Worm (Caenorhabditis elegans): ENCODE results near the gene C17B7.3.

C17B7.3 gene

ce11 chrV:3320432-3320831 is 22.2 kb upstream of the C17B7.3 start, which contains the start of gene C17B7.14:
Gene C17B7.14 (minus strand): TSS chrV:3320532.
- TF ChIP-seq pha-4 (tag; optimal IDR thresholded peaks at IDR 0.05) (no peak), ham-2 (GFP tag; optimal IDR thresholded peaks at IDR 0.05) (no peak), unc-39 (tag; optimal IDR thresholded peaks at IDR 0.05) (no peak), bed-3 (GFP tag; optimal IDR thresholded peaks at IDR 0.05) (no peak), nhr-12 (tag; optimal IDR thresholded peaks at IDR 0.05) (no peak), nhr-2 (tag; optimal IDR thresholded peaks at IDR 0.05) (no peak), zip-8 (tag; optimal IDR thresholded peaks at IDR 0.05) (no peak), M03D4.4 (tag; optimal IDR thresholded peaks at IDR 0.05) (no peak), unc-120 (tag; optimal IDR thresholded peaks at IDR 0.05; ENCODE audit: poor library complexity, severe bottlenecking) (no peak), sem-2 (GFP tag; optimal IDR thresholded peaks at IDR 0.05) (no peak), ceh-43 (GFP tag; optimal IDR thresholded peaks at IDR 0.05) (no peak), blmp-1 (tag; optimal IDR thresholded peaks at IDR 0.05) (no peak), nhr-237 (tag; optimal IDR thresholded peaks at IDR 0.05) (no peak), elt-1 (tag; optimal IDR thresholded peaks at IDR 0.05; ENCODE audit: borderline replicate concordance, insufficient read depth) (no peak), nhr-76 (tag; optimal IDR thresholded peaks at IDR 0.05) (no peak), lsy-2 (tag; optimal IDR thresholded peaks at IDR 0.05) (no peak), ztf-11 (tag; optimal IDR thresholded peaks at IDR 0.05) (no peak), ceh-83 (GFP tag; optimal IDR thresholded peaks at IDR 0.05) (no peak), mab-5 (tag; optimal IDR thresholded peaks at IDR 0.05) (no peak), ceh-39 (tag; optimal IDR thresholded peaks at IDR 0.05) (no peak)

- no peak for TF ChIP-seq lin-13 (tag; optimal IDR thresholded peaks at IDR 0.05)
- no peak for TF ChIP-seq sem-2 (GFP tag; optimal IDR thresholded peaks at IDR 0.05)
- TF ChIP-seq ztf-11 (tag; optimal IDR thresholded peaks at IDR 0.05): no peak
- TF ChIP-seq ceh-43 (GFP tag; optimal IDR thresholded peaks at IDR 0.05): no peak
- no peak for TF ChIP-seq elt-1 (tag; optimal IDR thresholded peaks at IDR 0.05; ENCODE audit: borderline replicate concordance, insufficient read depth)
- no peak for TF ChIP-seq lin-32 (GFP tag; optimal IDR thresholded peaks at IDR 0.05)
- no peak for TF ChIP-seq mls-2 (tag; optimal IDR thresholded peaks at IDR 0.05)
- no peak for TF ChIP-seq unc-39 (tag; optimal IDR thresholded peaks at IDR 0.05)
- TF ChIP-seq ham-2 (GFP tag; optimal IDR thresholded peaks at IDR 0.05): no peak
- TF ChIP-seq unc-120 (tag; optimal IDR thresholded peaks at IDR 0.05; ENCODE audit: poor library complexity, severe bottlenecking): no peak
- TF ChIP-seq tbx-8 (GFP tag; optimal IDR thresholded peaks at IDR 0.05): no peak
- TF ChIP-seq nhr-28 (tag; optimal IDR thresholded peaks at IDR 0.05): no peak
- TF ChIP-seq nhr-237 (tag; optimal IDR thresholded peaks at IDR 0.05): no peak
- no peak for TF ChIP-seq mab-5 (tag; optimal IDR thresholded peaks at IDR 0.05)
- TF ChIP-seq blmp-1 (tag; optimal IDR thresholded peaks at IDR 0.05): no peak
- TF ChIP-seq drap-1 (GFP tag; optimal IDR thresholded peaks at IDR 0.05): no peak
- TF ChIP-seq mep-1 (tag; optimal IDR thresholded peaks at IDR 0.05): no peak
- no peak for TF ChIP-seq ceh-83 (GFP tag; optimal IDR thresholded peaks at IDR 0.05)
- no peak for TF ChIP-seq zip-8 (tag; optimal IDR thresholded peaks at IDR 0.05)
Observed at ce11 chrV:3324178-3324577, 18.4 kb upstream of the C17B7.3 start, which contains the start of gene C17B7.8. Gene C17B7.8 (minus strand): TSS chrV:3324278.

ce11 chrV:3332023-3332422 is 10.6 kb upstream of the C17B7.3 start, which contains the start of gene C17B7.9:
Gene C17B7.9 (minus strand): TSS chrV:3332123.
- TF ChIP-seq nhr-2 (tag; optimal IDR thresholded peaks at IDR 0.05) (no peak), ceh-39 (tag; optimal IDR thresholded peaks at IDR 0.05) (no peak), unc-39 (tag; optimal IDR thresholded peaks at IDR 0.05) (no peak), mls-2 (tag; optimal IDR thresholded peaks at IDR 0.05) (no peak), unc-62 (GFP tag; optimal IDR thresholded peaks at IDR 0.05) (no peak), lsy-2 (tag; optimal IDR thresholded peaks at IDR 0.05) (no peak), ceh-83 (GFP tag; optimal IDR thresholded peaks at IDR 0.05) (no peak), lin-13 (tag; optimal IDR thresholded peaks at IDR 0.05) (no peak), sptf-1 (tag; optimal IDR thresholded peaks at IDR 0.05) (no peak), unc-120 (tag; optimal IDR thresholded peaks at IDR 0.05; ENCODE audit: poor library complexity, severe bottlenecking) (no peak), M03D4.4 (tag; optimal IDR thresholded peaks at IDR 0.05) (no peak), lin-32 (GFP tag; optimal IDR thresholded peaks at IDR 0.05) (no peak), ham-2 (GFP tag; optimal IDR thresholded peaks at IDR 0.05) (no peak), cnd-1 (tag; optimal IDR thresholded peaks at IDR 0.05) (no peak), nhr-76 (tag; optimal IDR thresholded peaks at IDR 0.05) (no peak), tbx-8 (GFP tag; optimal IDR thresholded peaks at IDR 0.05) (no peak)

ce11 chrV:3333334-3333733 is 9.3 kb upstream of the C17B7.3 start, which contains the start of gene C17B7.5:
Gene C17B7.5 (plus strand): TSS chrV:3333634.
- TF ChIP-seq ceh-83 (GFP tag; optimal IDR thresholded peaks at IDR 0.05): no peak
- no peak for TF ChIP-seq unc-120 (tag; optimal IDR thresholded peaks at IDR 0.05; ENCODE audit: poor library complexity, severe bottlenecking)
- no peak for TF ChIP-seq nhr-12 (tag; optimal IDR thresholded peaks at IDR 0.05)
- TF ChIP-seq hlh-1 (tag; optimal IDR thresholded peaks at IDR 0.05): no peak
- TF ChIP-seq mls-2 (tag; optimal IDR thresholded peaks at IDR 0.05): no peak
- no peak for TF ChIP-seq elt-1 (tag; optimal IDR thresholded peaks at IDR 0.05; ENCODE audit: borderline replicate concordance, insufficient read depth)
- no peak for TF ChIP-seq ces-1 (GFP tag; optimal IDR thresholded peaks at IDR 0.05)
- no peak for TF ChIP-seq nhr-237 (tag; optimal IDR thresholded peaks at IDR 0.05)
- TF ChIP-seq nhr-28 (tag; optimal IDR thresholded peaks at IDR 0.05): no peak
- TF ChIP-seq unc-39 (tag; optimal IDR thresholded peaks at IDR 0.05): no peak
- TF ChIP-seq mab-5 (tag; optimal IDR thresholded peaks at IDR 0.05): no peak
- no peak for TF ChIP-seq snpc-4 (tag; optimal IDR thresholded peaks at IDR 0.05)
- TF ChIP-seq tbx-8 (GFP tag; optimal IDR thresholded peaks at IDR 0.05): no peak
- TF ChIP-seq pha-4 (tag; optimal IDR thresholded peaks at IDR 0.05): no peak
- no peak for TF ChIP-seq elt-3 (tag; optimal IDR thresholded peaks at IDR 0.05)
- no peak for TF ChIP-seq nhr-76 (tag; optimal IDR thresholded peaks at IDR 0.05)
- TF ChIP-seq drap-1 (GFP tag; optimal IDR thresholded peaks at IDR 0.05): no peak

Measured in whole organism, mixed stage, embryonic.